Worm (Caenorhabditis elegans): ENCODE results near the gene nfm-1.

DNA sequence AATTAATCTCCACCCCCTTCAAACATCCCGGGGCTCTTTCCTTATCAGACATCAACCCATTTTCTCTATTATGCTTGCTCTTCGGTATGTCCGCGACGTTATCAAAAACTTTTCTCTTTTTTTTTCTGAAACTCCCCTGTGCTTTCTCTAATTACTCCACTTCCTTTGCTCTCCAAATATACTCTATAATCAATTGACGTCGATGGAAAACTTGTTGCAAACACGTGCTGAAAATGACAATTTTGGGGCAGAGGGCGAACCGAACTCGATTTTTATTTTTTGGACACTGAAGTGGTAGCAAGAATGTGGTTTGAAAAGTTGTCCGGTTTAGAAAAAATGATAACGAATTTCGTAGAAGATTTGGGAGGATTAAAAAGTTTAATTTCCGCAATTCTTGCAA, 19.8 kb downstream of the nfm-1 start:
- TF ChIP-seq W03F9.2 (tag; optimal IDR thresholded peaks at IDR 0.05) (no peak), him-1 (tag; optimal IDR thresholded peaks at IDR 0.05) (no peak), dao-5 (tag; optimal IDR thresholded peaks at IDR 0.05) (no peak)

All from whole organism, L4/young adult.